In the genomic region with DNA sequence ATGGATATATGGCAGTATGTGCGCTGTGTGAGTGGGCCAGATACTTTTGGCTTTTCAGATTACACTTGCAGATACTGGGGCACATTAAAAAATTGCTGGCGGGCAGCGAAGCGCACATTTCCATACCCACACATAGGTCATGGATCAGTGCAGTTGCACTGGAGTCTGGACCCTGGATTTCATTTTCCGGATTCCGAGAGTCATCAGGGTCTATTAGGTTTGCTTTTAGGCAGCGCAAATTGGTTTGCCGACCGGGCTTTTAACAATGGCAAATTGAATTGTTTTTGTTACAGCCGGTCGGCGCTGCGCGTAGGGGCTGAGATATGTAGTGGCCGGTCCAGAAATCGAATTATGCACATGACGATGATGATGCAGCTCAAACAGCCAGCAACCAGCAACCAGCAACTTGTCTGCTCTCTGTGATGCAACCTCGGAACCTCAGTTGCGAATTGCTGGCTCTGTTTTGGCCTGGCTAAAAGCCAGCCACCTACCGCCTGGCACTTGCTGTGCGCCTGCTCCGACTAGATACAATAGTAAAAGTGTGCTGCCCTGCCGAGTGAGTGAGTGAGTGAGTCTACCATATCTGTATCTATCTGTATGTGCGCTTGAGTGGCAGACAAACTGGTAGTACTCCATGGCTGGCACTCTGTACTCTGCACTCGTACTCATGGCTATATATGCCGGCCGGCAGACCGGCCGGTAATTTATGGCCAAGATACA, we compare ENCODE assay signal across 3 fruit fly cellular contexts.
TF ChIP-seq lines count a peak whose summit lies in the region.

No protein-coding gene starts in this region.

- no peak for TF ChIP-seq CTCF in whole organism, embryonic (GFP tag; optimal IDR thresholded peaks at IDR 0.05; lab: Kevin White, UChicago)

TF ChIP-seq in whole organism, embryonic, 481 proteins besides CTCF, POLR2A, EP300 and RAD21 (continues in another document):
- no peak for TF ChIP-seq CG6254 (GFP tag; optimal IDR thresholded peaks at IDR 0.05; lab: Kevin White, UChicago)
- no peak for TF ChIP-seq CG4404 (GFP tag; IDR thresholded peaks at IDR 0.05; lab: Robert Waterston, UW)
- no peak for TF ChIP-seq CG6765 (GFP tag; optimal IDR thresholded peaks at IDR 0.05; lab: Kevin White, UChicago)
- no peak for TF ChIP-seq vnd (GFP tag; IDR thresholded peaks at IDR 0.05; lab: Robert Waterston, UW; ENCODE audit: partially characterized antibody)
- TF ChIP-seq zfh2 (GFP tag; optimal IDR thresholded peaks at IDR 0.05; lab: Kevin White, UChicago): no peak
- TF ChIP-seq knrl (GFP tag; IDR thresholded peaks at IDR 0.05; lab: Robert Waterston, UW; ENCODE audit: partially characterized antibody): no peak
- TF ChIP-seq dpn (GFP tag; optimal IDR thresholded peaks at IDR 0.05; lab: Kevin White, UChicago): no peak
- TF ChIP-seq Sox102F (GFP tag; optimal IDR thresholded peaks at IDR 0.05; lab: Kevin White, UChicago): no peak
- no peak for TF ChIP-seq CG15601 (tag; optimal IDR thresholded peaks at IDR 0.05; lab: Kevin White, UChicago)
- no peak for TF ChIP-seq CG3995 (GFP tag; optimal IDR thresholded peaks at IDR 0.05; lab: Kevin White, UChicago)
- no peak for TF ChIP-seq CG17568 (GFP tag; optimal IDR thresholded peaks at IDR 0.05; lab: Kevin White, UChicago)
- no peak for TF ChIP-seq Trl (optimal IDR thresholded peaks at IDR 0.05; lab: Kevin White, UChicago)
- TF ChIP-seq Trl (GFP tag; optimal IDR thresholded peaks at IDR 0.05; lab: Kevin White, UChicago): no peak
- TF ChIP-seq sim (GFP tag; IDR thresholded peaks at IDR 0.05; lab: Robert Waterston, UW): no peak
- peak; percentile 39; the same call in 1 of the 2 replicates for TF ChIP-seq vvl (GFP tag; IDR thresholded peaks at IDR 0.05; lab: Robert Waterston, UW)
- no peak for TF ChIP-seq CG4820 (GFP tag; optimal IDR thresholded peaks at IDR 0.05; lab: Kevin White, UChicago)
- TF ChIP-seq D19A (tag; optimal IDR thresholded peaks at IDR 0.05; lab: Kevin White, UChicago): no peak
- peak; percentile 89 for TF ChIP-seq z (GFP tag; IDR thresholded peaks at IDR 0.05; lab: Robert Waterston, UW)
- TF ChIP-seq her (GFP tag; optimal IDR thresholded peaks at IDR 0.05; lab: Kevin White, UChicago): no peak
- TF ChIP-seq Hsf (GFP tag; optimal IDR thresholded peaks at IDR 0.05; lab: Kevin White, UChicago): no peak
- TF ChIP-seq MTF-1 (GFP tag; optimal IDR thresholded peaks at IDR 0.05; lab: Kevin White, UChicago; ENCODE audit: borderline replicate concordance): no peak
- TF ChIP-seq Dref (GFP tag; IDR thresholded peaks at IDR 0.05; lab: Robert Waterston, UW): 0 out of 2 replicates have a peak, but pooled peaks have one; percentile 11
- TF ChIP-seq Side (GFP tag; optimal IDR thresholded peaks at IDR 0.05; lab: Kevin White, UChicago): no peak
- no peak for TF ChIP-seq CG12104 (GFP tag; optimal IDR thresholded peaks at IDR 0.05; lab: Kevin White, UChicago)
- TF ChIP-seq NC2α (GFP tag; optimal IDR thresholded peaks at IDR 0.05; lab: Kevin White, UChicago): no peak
- no peak for TF ChIP-seq Hmr (GFP tag; optimal IDR thresholded peaks at IDR 0.05; lab: Kevin White, UChicago)
- no peak for TF ChIP-seq Hr51 (GFP tag; optimal IDR thresholded peaks at IDR 0.05; lab: Kevin White, UChicago)

TF ChIP-seq in whole organism, prepupa, 60 proteins besides CTCF, POLR2A, EP300 and RAD21:
- TF ChIP-seq CG6808 (GFP tag; optimal IDR thresholded peaks at IDR 0.05; lab: Kevin White, UChicago): peak; percentile 40
- TF ChIP-seq OdsH (GFP tag; optimal IDR thresholded peaks at IDR 0.05; lab: Kevin White, UChicago): no peak
- TF ChIP-seq eg (GFP tag; IDR thresholded peaks at IDR 0.05; lab: Robert Waterston, UW): peak; percentile 26; the same call in 1 of the 3 replicates
- TF ChIP-seq dsx (GFP tag; optimal IDR thresholded peaks at IDR 0.05; lab: Kevin White, UChicago; ENCODE audit: poor library complexity, severe bottlenecking): peak; percentile 6
- peak; percentile 21 for TF ChIP-seq Ets96B (tag; optimal IDR thresholded peaks at IDR 0.05; lab: Kevin White, UChicago)
- TF ChIP-seq spab (GFP tag; optimal IDR thresholded peaks at IDR 0.05; lab: Kevin White, UChicago): no peak
- peak; percentile 77 for TF ChIP-seq Eip78C (GFP tag; lab: Kevin White, UChicago)
- no peak for TF ChIP-seq pdm3 (GFP tag; optimal IDR thresholded peaks at IDR 0.05; lab: Kevin White, UChicago)
- TF ChIP-seq ss (GFP tag; optimal IDR thresholded peaks at IDR 0.05; lab: Kevin White, UChicago): peak in 1 of 2 experiments; percentile 48
- peak; percentile 34; the same call in 1 of the 3 replicates for TF ChIP-seq CG6163 (GFP tag; IDR thresholded peaks at IDR 0.05; lab: Robert Waterston, UW)
- peak; percentile 22; the same call in 1 of the 2 replicates for TF ChIP-seq Gug (GFP tag; IDR thresholded peaks at IDR 0.05; lab: Robert Waterston, UW)
- TF ChIP-seq CG3032 (tag; optimal IDR thresholded peaks at IDR 0.05; lab: Kevin White, UChicago): peak; percentile 71
- TF ChIP-seq fd59A (GFP tag; optimal IDR thresholded peaks at IDR 0.05; lab: Kevin White, UChicago): peak; percentile 23
- TF ChIP-seq CG10669 (GFP tag; optimal IDR thresholded peaks at IDR 0.05; lab: Kevin White, UChicago): peak; percentile 47

TF ChIP-seq in whole organism, pupa, 21 proteins besides CTCF, POLR2A, EP300 and RAD21:
- peak; percentile 34 for TF ChIP-seq CG8301 (tag; optimal IDR thresholded peaks at IDR 0.05; lab: Kevin White, UChicago)
- TF ChIP-seq Pif1B (GFP tag; optimal IDR thresholded peaks at IDR 0.05; lab: Kevin White, UChicago): no peak
- TF ChIP-seq fd96Ca (GFP tag; IDR thresholded peaks at IDR 0.05; lab: Robert Waterston, UW): peak; percentile 74
- peak; percentile 31 for TF ChIP-seq EcR (GFP tag; optimal IDR thresholded peaks at IDR 0.05; lab: Kevin White, UChicago)
- TF ChIP-seq CG15710 (tag; optimal IDR thresholded peaks at IDR 0.05; lab: Kevin White, UChicago): peak; percentile 27
- TF ChIP-seq rn (GFP tag; IDR thresholded peaks at IDR 0.05; lab: Robert Waterston, UW): no peak
- TF ChIP-seq CG17806 (tag; optimal IDR thresholded peaks at IDR 0.05; lab: Kevin White, UChicago): peak; percentile 39
- no peak; the same call in 1 of the 2 replicates for TF ChIP-seq CG12605 (GFP tag; IDR thresholded peaks at IDR 0.05; lab: Robert Waterston, UW)
- TF ChIP-seq CG4496 (GFP tag; IDR thresholded peaks at IDR 0.05; lab: Robert Waterston, UW): peak; percentile 63; the same call in 2 of the 3 replicates
- TF ChIP-seq CG34367 (tag; optimal IDR thresholded peaks at IDR 0.05; lab: Kevin White, UChicago): no peak
- TF ChIP-seq CG9948 (tag; optimal IDR thresholded peaks at IDR 0.05; lab: Kevin White, UChicago): peak; percentile 23
- TF ChIP-seq CG14655 (GFP tag; optimal IDR thresholded peaks at IDR 0.05; lab: Kevin White, UChicago): peak; percentile 62
- no peak for TF ChIP-seq CG13204 (GFP tag; optimal IDR thresholded peaks at IDR 0.05; lab: Kevin White, UChicago)
- no peak for TF ChIP-seq Snoo (tag; optimal IDR thresholded peaks at IDR 0.05; lab: Kevin White, UChicago)
- no peak for TF ChIP-seq gl (tag; optimal IDR thresholded peaks at IDR 0.05; lab: Kevin White, UChicago)
- TF ChIP-seq CG10348 (GFP tag; IDR thresholded peaks at IDR 0.05; lab: Robert Waterston, UW): no peak
- TF ChIP-seq D1 (tag; optimal IDR thresholded peaks at IDR 0.05; lab: Kevin White, UChicago): no peak
- TF ChIP-seq CG32121 (GFP tag; IDR thresholded peaks at IDR 0.05; lab: Robert Waterston, UW): peak; percentile 44; the same call in 1 of the 2 replicates
- TF ChIP-seq CG8159 (tag; optimal IDR thresholded peaks at IDR 0.05; lab: Kevin White, UChicago): peak; percentile 59

Comparison
In these comparisons a context has a peak if more than half of its experiments do, and no peak if none do; other contexts are left out.
1. Of the 7 proteins assayed by ChIP-seq in both whole organism, embryonic and whole organism, prepupa: peak only in whole organism, embryonic: none; only in whole organism, prepupa: Gug; in both: none; in neither: 6.